Worm (Caenorhabditis elegans) whole organism, mixed stage, embryonic: ENCODE measurements around the gene F48F5.6.

Source experiments
- lsy-2 ChIP-seq: fragments of 150-350 bp; optimal IDR thresholded peaks from 2 replicates; lab custom pipeline; 2014; ENCODE audit warnings: missing biosample characterization, missing genetic modification characterization
- nhr-237 ChIP-seq: fragments of 150-350 bp; optimal IDR thresholded peaks from 2 replicates; lab custom pipeline; 2014; ENCODE audit warnings: missing biosample characterization, missing genetic modification characterization
- snpc-4 ChIP-seq: fragments of 150-350 bp; optimal IDR thresholded peaks from 2 replicates; lab custom pipeline; 2014; ENCODE audit warnings: missing biosample characterization, missing genetic modification characterization
- tbx-8 ChIP-seq: fragments of 200-800 bp; sonication (Bioruptor generic); optimal IDR thresholded peaks from 2 replicates; lab custom pipeline; 2018; ENCODE audit warnings: mild to moderate bottlenecking, missing genetic modification characterization, moderate library complexity, missing compliant biosample characterization
- unc-120 ChIP-seq: sonication (generic microtip); optimal IDR thresholded peaks from 2 replicates; lab custom pipeline; 2017; ENCODE audit warnings: missing genetic modification characterization, missing compliant biosample characterization; ENCODE audit not compliant: poor library complexity, severe bottlenecking
- unc-62 ChIP-seq: fragments of 150-350 bp; optimal IDR thresholded peaks from 2 replicates; lab custom pipeline; 2014; ENCODE audit warnings: missing biosample characterization, missing genetic modification reagents, missing genetic modification characterization

ce11 chrV:20497537-20497936, 44.6 kb upstream of the F48F5.6 start:
- TF ChIP-seq nhr-237 (tag; lab: Kevin White, UChicago): no peak
- no peak for TF ChIP-seq tbx-8 (GFP tag; lab: Kevin White, UChicago)
- no peak for TF ChIP-seq lsy-2
- TF ChIP-seq snpc-4: no peak
- no peak for TF ChIP-seq unc-62 (GFP tag; lab: Kevin White, UChicago)
- TF ChIP-seq unc-120 (tag; lab: Kevin White, UChicago): no peak
